Fruit fly (Drosophila melanogaster): ENCODE data around the gene Gmd.

The Gmd gene

dm6 chr2L:4997401-4998259 lies 20.8 kb upstream of the Gmd start (continued):
- TF ChIP-seq CG10543 (GFP tag; optimal IDR thresholded peaks at IDR 0.05) (peak; percentile 98), Rfx (GFP tag; IDR thresholded peaks at IDR 0.05) (peak; percentile 100), CG3838 (GFP tag; optimal IDR thresholded peaks at IDR 0.05) (peak; percentile 96), Mes4 (GFP tag; optimal IDR thresholded peaks at IDR 0.05) (peak; percentile 99), bbx (GFP tag; IDR thresholded peaks at IDR 0.05; ENCODE audit: partially characterized antibody) (peak; percentile 63), zfh1 (GFP tag; IDR thresholded peaks at IDR 0.05) (peak; percentile 100), CG1529 (GFP tag; optimal IDR thresholded peaks at IDR 0.05) (peak; percentile 99), CG14667 (GFP tag; IDR thresholded peaks at IDR 0.05) (peak; percentile 99), ssp (GFP tag; IDR thresholded peaks at IDR 0.05) (peak; percentile 95), gcm (GFP tag; optimal IDR thresholded peaks at IDR 0.05) (peak; percentile 99), kay (GFP tag; optimal IDR thresholded peaks at IDR 0.05) (peak; percentile 97), gro (GFP tag; optimal IDR thresholded peaks at IDR 0.05) (peak; percentile 99), CG10274 (GFP tag; optimal IDR thresholded peaks at IDR 0.05) (peak; percentile 94), otp (GFP tag; IDR thresholded peaks at IDR 0.05) (peak; percentile 99), Hr78 (GFP tag; optimal IDR thresholded peaks at IDR 0.05) (peak in 1 of 2 experiments; percentile 97), CG11723 (GFP tag; optimal IDR thresholded peaks at IDR 0.05) (peak; percentile 98), Kr (GFP tag; optimal IDR thresholded peaks at IDR 0.05) (peak; percentile 87), CG12104 (GFP tag; optimal IDR thresholded peaks at IDR 0.05) (peak; percentile 98), CG2129 (GFP tag; IDR thresholded peaks at IDR 0.05; ENCODE audit: partially characterized antibody) (no peak), CG10431 (GFP tag; optimal IDR thresholded peaks at IDR 0.05) (peak; percentile 97), CG2678 (tag; optimal IDR thresholded peaks at IDR 0.05) (peak; percentile 99), HLH3B (GFP tag; IDR thresholded peaks at IDR 0.05) (peak; percentile 99), CG6791 (GFP tag; IDR thresholded peaks at IDR 0.05; ENCODE audit: partially characterized antibody) (peak; percentile 60; the same call in 1 of the 3 replicates), CG34224 (GFP tag; IDR thresholded peaks at IDR 0.05; ENCODE audit: partially characterized antibody) (no peak), CG6654 (GFP tag; optimal IDR thresholded peaks at IDR 0.05) (peak; percentile 97), inv (GFP tag; IDR thresholded peaks at IDR 0.05; ENCODE audit: partially characterized antibody) (peak; percentile 62), CG5180 (GFP tag; optimal IDR thresholded peaks at IDR 0.05) (peak; percentile 93), cato (GFP tag; optimal IDR thresholded peaks at IDR 0.05; ENCODE audit: borderline replicate concordance) (peak; percentile 99), PHDP (tag; optimal IDR thresholded peaks at IDR 0.05) (peak; percentile 99), slp2 (GFP tag; optimal IDR thresholded peaks at IDR 0.05) (peak; percentile 99), ham (GFP tag; IDR thresholded peaks at IDR 0.05) (no peak; the same call in 1 of the 2 replicates), tna (GFP tag; IDR thresholded peaks at IDR 0.05; ENCODE audit: partially characterized antibody) (peak; percentile 55), Spps (tag; optimal IDR thresholded peaks at IDR 0.05) (peak; percentile 98), CG1602 (GFP tag; optimal IDR thresholded peaks at IDR 0.05) (peak; percentile 100), CG16815 (GFP tag; optimal IDR thresholded peaks at IDR 0.05) (peak; percentile 99), emc (GFP tag; optimal IDR thresholded peaks at IDR 0.05) (peak; percentile 97), CG7963 (GFP tag; IDR thresholded peaks at IDR 0.05; ENCODE audit: partially characterized antibody) (peak; percentile 70), fu2 (GFP tag; optimal IDR thresholded peaks at IDR 0.05) (peak; percentile 99), trh (GFP tag; optimal IDR thresholded peaks at IDR 0.05) (peak; percentile 98), scrt (GFP tag; optimal IDR thresholded peaks at IDR 0.05) (peak; percentile 95), D19A (tag; optimal IDR thresholded peaks at IDR 0.05) (peak; percentile 97), twi (tag; optimal IDR thresholded peaks at IDR 0.05) (peak; percentile 96), CG6854 (GFP tag; optimal IDR thresholded peaks at IDR 0.05) (peak; percentile 96), CG9727 (GFP tag; optimal IDR thresholded peaks at IDR 0.05) (peak; percentile 98), exex (tag; optimal IDR thresholded peaks at IDR 0.05) (peak; percentile 88), vvl (GFP tag; IDR thresholded peaks at IDR 0.05) (peak; percentile 100), pfk (GFP tag; optimal IDR thresholded peaks at IDR 0.05) (peak; percentile 50)

All from whole organism, embryonic.